Fruit fly (Drosophila melanogaster): ENCODE measurements around the gene Ravus.
A peak's percentile ranks its signal among the peaks of the same experiment; 100 is the strongest.

The Ravus gene

DNA sequence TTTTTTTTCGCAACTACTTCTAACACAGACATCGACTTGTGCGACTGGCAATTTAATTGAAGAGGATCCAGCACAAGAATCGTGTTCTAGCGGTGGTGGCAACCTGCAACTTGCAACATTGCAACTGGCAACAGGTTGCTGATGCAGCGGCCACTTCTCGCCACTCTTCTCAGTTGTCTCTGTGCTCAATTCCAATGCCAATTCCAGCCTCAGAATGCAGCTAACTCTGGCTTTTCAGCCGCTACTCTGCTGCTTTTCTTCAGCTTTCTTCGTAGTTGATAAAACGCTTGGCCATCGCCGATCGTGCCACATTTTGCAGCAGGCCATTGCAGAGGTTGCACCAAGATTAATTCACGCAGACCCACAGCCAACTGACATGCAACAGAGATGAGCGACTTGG is 26.5 kb upstream of the Ravus start, which contains the start of gene Osi22:
Gene Osi22 (plus strand): TSS at position 301 of the 400 bp plus-strand sequence.
- TF ChIP-seq gsb (GFP tag; IDR thresholded peaks at IDR 0.05) (no peak), Doc2 (GFP tag; IDR thresholded peaks at IDR 0.05) (0 out of 2 replicates have a peak, but pooled peaks have one; percentile 29)

DNA sequence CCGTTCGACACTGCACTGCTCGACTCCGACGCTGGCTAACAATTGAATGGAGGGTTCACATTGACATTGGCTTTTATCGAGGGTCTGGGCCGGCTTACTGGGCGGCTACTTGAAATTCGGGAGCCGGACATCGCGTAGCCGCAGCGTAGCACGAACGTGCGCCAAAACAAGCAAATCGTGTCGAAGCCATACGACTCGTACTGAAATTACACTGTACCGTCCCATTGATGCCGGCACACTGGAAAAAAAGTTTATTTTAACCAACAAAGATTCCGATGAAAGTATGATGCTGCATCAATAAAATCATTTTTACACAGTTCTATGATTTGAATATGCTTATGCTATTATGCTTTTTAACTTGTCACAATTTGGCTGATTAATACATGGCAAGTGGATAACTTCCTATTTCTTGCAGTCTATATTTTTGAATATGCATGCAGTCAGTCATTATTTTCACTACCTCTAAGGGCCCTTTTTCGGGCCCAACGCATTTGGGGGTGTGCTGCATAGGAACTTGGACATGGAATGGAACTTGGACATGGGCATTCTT is 25.0 kb upstream of the Ravus start, which contains the start of gene apn:
Gene apn (minus strand): TSS at position 51 of the 550 bp plus-strand sequence.
- TF ChIP-seq CG7987 (GFP tag; optimal IDR thresholded peaks at IDR 0.05) (no peak), nmo (GFP tag; optimal IDR thresholded peaks at IDR 0.05) (peak; percentile 4), sisA (GFP tag; IDR thresholded peaks at IDR 0.05) (peak; percentile 37; the same call in 1 of the 2 replicates), vvl (GFP tag; IDR thresholded peaks at IDR 0.05) (peak; percentile 58), ken (GFP tag; IDR thresholded peaks at IDR 0.05) (0 out of 3 replicates have a peak, but pooled peaks have one; percentile 19), eve (GFP tag; optimal IDR thresholded peaks at IDR 0.05) (no peak), CG10209 (GFP tag; optimal IDR thresholded peaks at IDR 0.05) (peak; percentile 11), CG8388 (GFP tag; optimal IDR thresholded peaks at IDR 0.05) (peak; percentile 37), fd96Cb (tag; optimal IDR thresholded peaks at IDR 0.05) (peak; percentile 1), E2f2 (GFP tag; IDR thresholded peaks at IDR 0.05) (0 out of 2 replicates have a peak, but pooled peaks have one; percentile 19), Sin3A (optimal IDR thresholded peaks at IDR 0.05) (no peak), dpn (GFP tag; optimal IDR thresholded peaks at IDR 0.05) (peak in 1 of 2 experiments; percentile 37), Bteb2 (GFP tag; optimal IDR thresholded peaks at IDR 0.05) (no peak), gro (GFP tag; optimal IDR thresholded peaks at IDR 0.05) (no peak), dmrt99B (tag; optimal IDR thresholded peaks at IDR 0.05) (peak; percentile 48), wor (GFP tag; IDR thresholded peaks at IDR 0.05) (0 out of 2 replicates have a peak, but pooled peaks have one; percentile 23), CG17328 (GFP tag; IDR thresholded peaks at IDR 0.05) (peak; percentile 65; the same call in 1 of the 2 replicates), Xrp1 (GFP tag; IDR thresholded peaks at IDR 0.05) (no peak), ci (GFP tag; IDR thresholded peaks at IDR 0.05) (peak; percentile 50; the same call in 2 of the 3 replicates), CG14710 (tag; optimal IDR thresholded peaks at IDR 0.05) (no peak), kni (GFP tag; optimal IDR thresholded peaks at IDR 0.05) (peak; percentile 66), CG10366 (GFP tag; IDR thresholded peaks at IDR 0.05) (peak; percentile 48), Rx (GFP tag; IDR thresholded peaks at IDR 0.05) (0 out of 2 replicates have a peak, but pooled peaks have one; percentile 5), unpg (GFP tag; optimal IDR thresholded peaks at IDR 0.05) (peak; percentile 25), slbo (GFP tag; IDR thresholded peaks at IDR 0.05) (0 out of 2 replicates have a peak, but pooled peaks have one; percentile 3), H2.0 (GFP tag; IDR thresholded peaks at IDR 0.05) (0 out of 2 replicates have a peak, but pooled peaks have one; percentile 7), Nf-YA (GFP tag; IDR thresholded peaks at IDR 0.05) (no peak), CG2202 (tag; optimal IDR thresholded peaks at IDR 0.05) (no peak), CG14050 (GFP tag; IDR thresholded peaks at IDR 0.05) (peak; percentile 31; the same call in 1 of the 3 replicates), ara (GFP tag; IDR thresholded peaks at IDR 0.05) (no peak), dysf (GFP tag; IDR thresholded peaks at IDR 0.05) (0 out of 3 replicates have a peak, but pooled peaks have one; percentile 41), row (GFP tag; IDR thresholded peaks at IDR 0.05) (peak; percentile 36; the same call in 1 of the 3 replicates), CG2116 (GFP tag; optimal IDR thresholded peaks at IDR 0.05) (no peak), zfh1 (GFP tag; IDR thresholded peaks at IDR 0.05) (peak; percentile 30; the same call in 1 of the 3 replicates), pho (GFP tag; optimal IDR thresholded peaks at IDR 0.05) (no peak), CG34422 (GFP tag; IDR thresholded peaks at IDR 0.05) (0 out of 3 replicates have a peak, but pooled peaks have one; percentile 9), Oli (tag; optimal IDR thresholded peaks at IDR 0.05) (peak; percentile 42), bigmax (GFP tag; optimal IDR thresholded peaks at IDR 0.05) (no peak), Xbp1 (GFP tag; optimal IDR thresholded peaks at IDR 0.05) (peak; percentile 4), CG6683 (GFP tag; optimal IDR thresholded peaks at IDR 0.05) (no peak), CG34224 (GFP tag; IDR thresholded peaks at IDR 0.05; ENCODE audit: partially characterized antibody) (no peak), CG17829 (tag; optimal IDR thresholded peaks at IDR 0.05) (no peak), CG9876 (GFP tag; optimal IDR thresholded peaks at IDR 0.05) (no peak), sens (GFP tag) (peak; percentile 83), Sox102F (GFP tag; optimal IDR thresholded peaks at IDR 0.05) (peak; percentile 55), lab (GFP tag; optimal IDR thresholded peaks at IDR 0.05) (peak; percentile 23)
